Fruit fly (Drosophila melanogaster) Kc167 (cell line): ENCODE results near the gene Gal.

Source experiments
- Myc ChIP-seq: fragments of >200 bp; optimal IDR thresholded peaks from 2 replicates; lab custom pipeline; 2017; ENCODE audit warnings: missing external identifiers
- Sin3A ChIP-seq: fragments of >200 bp; optimal IDR thresholded peaks from 2 replicates; lab custom pipeline; 2018; ENCODE audit warnings: missing external identifiers
- h ChIP-seq: fragments of >200 bp; optimal IDR thresholded peaks from 3 replicates; lab custom pipeline; 2018; ENCODE audit warnings: missing external identifiers
- insv ChIP-seq: fragments of >200 bp; optimal IDR thresholded peaks from 3 replicates; lab custom pipeline; 2018; ENCODE audit warnings: missing external identifiers
- psq ChIP-seq: fragments of >200 bp; optimal IDR thresholded peaks from 2 replicates; lab custom pipeline; 2017; ENCODE audit warnings: missing external identifiers
- ttk ChIP-seq: sonication (Bioruptor generic); optimal IDR thresholded peaks from 2 replicates; lab custom pipeline; 2017; ENCODE audit warnings: missing external identifiers

The Gal gene

DNA sequence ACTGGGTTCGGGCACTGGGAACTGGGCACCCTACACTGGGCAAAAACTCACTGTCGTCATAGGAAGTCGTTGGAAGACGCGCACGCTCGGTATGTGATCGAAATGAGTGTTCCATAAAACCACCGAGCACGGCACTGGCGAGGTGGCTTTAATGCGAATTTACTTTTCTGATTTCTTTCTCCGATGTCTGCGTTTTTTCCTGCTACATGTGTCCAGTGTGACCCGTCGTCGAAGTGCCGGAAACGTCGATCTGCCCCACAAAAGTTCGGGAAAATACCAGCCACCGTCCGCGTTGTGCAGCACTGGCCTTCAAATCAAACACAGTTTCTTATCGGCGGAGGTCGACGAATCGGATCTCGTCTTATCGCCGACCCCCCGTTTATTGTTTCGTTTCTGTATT lies 7.4 kb downstream of the Gal start, which contains the start of gene Kdm5:
Gene Kdm5 (minus strand): TSS at position 255 of the 400 bp plus-strand sequence.
- no peak for TF ChIP-seq h
- no peak for TF ChIP-seq ttk (lab: Kevin White, UChicago)
- no peak for TF ChIP-seq Myc (lab: Kevin White, UChicago)
- no peak for TF ChIP-seq insv (lab: Kevin White, UChicago)
- no peak for TF ChIP-seq psq
- no peak for TF ChIP-seq Sin3A (lab: Kevin White, UChicago)

DNA sequence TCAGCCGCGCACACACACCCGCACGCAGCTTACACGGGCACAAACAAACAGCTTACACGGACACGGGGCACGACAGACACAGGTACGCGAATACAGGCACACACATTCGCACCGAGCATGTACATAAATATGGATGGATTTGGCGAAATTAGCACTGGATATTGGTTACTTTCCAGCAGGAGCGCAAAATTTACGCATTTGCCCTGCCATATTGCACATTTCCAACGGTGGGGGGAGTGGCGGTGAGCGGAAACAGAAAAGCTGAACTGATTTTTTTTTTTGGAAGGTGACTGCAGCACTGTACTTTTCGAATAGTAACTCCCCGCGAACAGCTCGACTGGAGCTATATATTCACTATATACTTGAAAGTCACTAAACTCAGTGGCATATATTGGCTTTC lies 8.2 kb downstream of the Gal start:
- TF ChIP-seq insv (lab: Kevin White, UChicago): no peak
- TF ChIP-seq h: no peak
- no peak for TF ChIP-seq Myc (lab: Kevin White, UChicago)
- TF ChIP-seq ttk (lab: Kevin White, UChicago): no peak
- TF ChIP-seq psq: no peak
- TF ChIP-seq Sin3A (lab: Kevin White, UChicago): no peak

- TF ChIP-seq ttk (lab: Kevin White, UChicago) (no peak), psq (no peak), h (no peak), insv (lab: Kevin White, UChicago) (no peak), Sin3A (lab: Kevin White, UChicago) (no peak), Myc (lab: Kevin White, UChicago) (no peak)
These were observed 8.9 kb downstream of the Gal start for dm6 chr2L:5997609-5998229.

dm6 chr2L:5990447-5990846 lies 16.2 kb downstream of the Gal start:
- no peak for TF ChIP-seq h
- TF ChIP-seq ttk (lab: Kevin White, UChicago): no peak
- no peak for TF ChIP-seq Sin3A (lab: Kevin White, UChicago)
- TF ChIP-seq psq: no peak

DNA sequence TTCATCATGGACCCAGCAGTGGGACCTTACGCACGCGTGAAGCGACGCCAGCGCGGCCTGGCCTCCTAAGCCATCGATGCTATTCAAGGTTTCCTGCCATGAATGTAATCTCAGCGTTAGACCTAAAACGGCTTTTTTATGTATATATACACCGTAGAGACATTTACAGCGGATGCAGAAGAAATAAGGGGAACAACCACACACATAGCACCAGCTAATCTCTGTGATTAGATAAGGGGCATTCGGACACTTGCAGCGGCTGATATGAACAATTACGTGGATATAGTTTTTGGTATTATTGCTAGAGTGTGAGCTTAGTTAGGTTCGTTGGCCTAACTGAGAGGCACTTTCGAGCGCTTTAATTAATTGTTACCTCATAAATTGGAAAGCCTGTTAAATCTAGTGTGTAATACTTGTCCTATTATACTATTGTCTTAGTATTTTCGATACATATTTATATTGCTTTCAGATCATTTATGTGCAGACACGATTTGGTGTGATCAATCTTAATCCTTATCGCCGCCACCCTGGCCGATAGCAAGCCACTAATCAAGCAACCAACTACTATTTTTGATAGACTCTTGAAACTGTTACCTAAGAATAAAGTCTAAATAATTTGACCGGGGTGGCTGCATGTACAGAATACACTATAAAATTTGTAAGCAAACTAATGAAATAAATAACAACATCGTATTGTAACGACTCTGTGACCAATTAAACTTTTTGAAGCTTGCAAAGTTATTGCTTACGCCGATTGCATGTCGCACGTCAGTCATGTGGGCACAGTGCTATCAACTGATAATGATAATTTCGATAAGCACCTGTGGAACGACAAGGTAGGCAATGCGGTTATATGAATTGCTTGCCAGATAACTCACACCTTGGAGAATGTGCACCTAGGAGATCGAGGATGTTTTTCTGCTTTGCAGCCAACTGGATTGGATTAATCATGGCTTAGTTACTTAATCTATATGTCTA lies 18.2 kb downstream of the Gal start:
- no peak for TF ChIP-seq Myc (lab: Kevin White, UChicago)

DNA sequence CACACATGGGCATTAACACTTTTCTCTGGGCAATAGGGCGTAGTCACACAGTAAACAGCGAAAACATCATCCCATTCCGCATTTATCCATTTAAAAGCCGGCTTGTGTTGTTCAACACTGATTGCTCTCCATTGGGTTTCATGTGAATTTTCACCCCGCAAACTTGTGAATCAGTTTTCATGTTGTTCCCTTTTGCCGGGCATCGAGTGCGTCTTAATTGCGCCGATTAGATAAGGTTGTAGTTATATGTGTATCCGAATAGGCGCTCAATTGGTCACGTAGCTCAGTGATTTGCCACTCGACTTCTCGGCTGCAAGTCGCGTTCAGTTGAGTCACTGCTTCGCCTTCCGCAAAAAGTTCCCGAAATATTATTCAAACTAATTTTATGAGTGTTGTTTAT lies 19.7 kb downstream of the Gal start:
- TF ChIP-seq Myc (lab: Kevin White, UChicago) (no peak), Sin3A (lab: Kevin White, UChicago) (no peak), h (no peak), psq (no peak), ttk (lab: Kevin White, UChicago) (no peak), insv (lab: Kevin White, UChicago) (no peak)

- TF ChIP-seq Myc (lab: Kevin White, UChicago): no peak
- no peak for TF ChIP-seq insv (lab: Kevin White, UChicago)
- no peak for TF ChIP-seq psq
- no peak for TF ChIP-seq Sin3A (lab: Kevin White, UChicago)
- no peak for TF ChIP-seq h
- TF ChIP-seq ttk (lab: Kevin White, UChicago): no peak
These were observed 20.5 kb downstream of the Gal start, which contains the start of gene ifc for dm6 chr2L:5986094-5986493. TSS of gene ifc (plus strand) at chr2L:5986348.

DNA sequence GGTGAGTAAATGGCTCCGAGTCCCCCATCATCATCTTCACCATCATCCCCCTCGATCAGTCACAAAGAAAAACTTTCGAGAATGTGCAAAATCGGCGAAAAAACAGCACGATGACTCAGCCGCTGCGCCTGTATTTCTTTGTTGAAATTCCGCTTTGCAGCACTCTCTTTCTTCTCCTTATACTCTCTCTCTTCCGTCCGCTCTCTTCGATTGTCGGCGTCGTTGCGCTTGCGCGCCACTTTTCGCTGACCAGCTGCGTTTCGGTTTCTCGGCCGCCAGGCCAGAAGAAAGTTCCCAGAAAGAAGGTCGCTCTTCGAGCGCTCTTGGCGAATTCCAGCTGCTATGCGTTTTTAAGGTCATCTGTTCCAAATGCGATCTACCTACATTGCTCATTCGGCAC lies 23.4 kb downstream of the Gal start:
- TF ChIP-seq insv (lab: Kevin White, UChicago) (no peak), Sin3A (lab: Kevin White, UChicago) (no peak), Myc (lab: Kevin White, UChicago) (no peak), ttk (lab: Kevin White, UChicago) (no peak), h (no peak), psq (no peak)

DNA sequence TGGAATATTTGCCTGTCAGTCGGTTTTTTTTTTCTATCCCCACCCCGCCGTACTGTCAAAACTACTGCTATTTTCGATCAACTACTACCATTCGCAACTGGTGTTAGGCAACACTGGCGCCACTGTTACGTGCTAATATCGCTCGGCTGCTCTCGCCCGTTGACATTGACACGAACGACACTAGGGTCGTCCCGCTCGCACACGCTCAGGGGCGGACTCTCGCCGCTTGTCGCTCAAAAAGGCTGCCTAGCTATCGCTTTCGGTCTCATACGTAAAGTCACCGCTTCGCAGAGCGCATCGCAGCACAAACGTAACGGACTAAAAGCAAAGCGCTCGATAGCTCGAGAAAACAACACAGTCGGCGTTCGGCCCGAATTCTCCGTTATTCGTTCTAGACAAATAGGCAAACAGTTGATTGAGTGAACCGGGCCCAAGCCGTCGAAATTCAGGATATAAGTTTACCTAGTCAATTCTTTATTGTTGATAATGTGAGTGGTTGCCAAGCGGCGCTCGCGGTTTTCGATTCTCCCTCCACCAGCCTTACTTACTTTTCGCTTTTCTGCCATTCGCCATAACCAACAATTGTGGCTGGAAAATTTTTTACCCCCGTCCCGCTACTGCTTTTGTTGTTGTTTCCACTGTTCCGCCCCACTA lies 24.2 kb downstream of the Gal start:
- TF ChIP-seq psq: no peak
- TF ChIP-seq ttk (lab: Kevin White, UChicago): no peak
- no peak for TF ChIP-seq Myc (lab: Kevin White, UChicago)
- no peak for TF ChIP-seq Sin3A (lab: Kevin White, UChicago)
- TF ChIP-seq h: no peak
- no peak for TF ChIP-seq insv (lab: Kevin White, UChicago)

DNA sequence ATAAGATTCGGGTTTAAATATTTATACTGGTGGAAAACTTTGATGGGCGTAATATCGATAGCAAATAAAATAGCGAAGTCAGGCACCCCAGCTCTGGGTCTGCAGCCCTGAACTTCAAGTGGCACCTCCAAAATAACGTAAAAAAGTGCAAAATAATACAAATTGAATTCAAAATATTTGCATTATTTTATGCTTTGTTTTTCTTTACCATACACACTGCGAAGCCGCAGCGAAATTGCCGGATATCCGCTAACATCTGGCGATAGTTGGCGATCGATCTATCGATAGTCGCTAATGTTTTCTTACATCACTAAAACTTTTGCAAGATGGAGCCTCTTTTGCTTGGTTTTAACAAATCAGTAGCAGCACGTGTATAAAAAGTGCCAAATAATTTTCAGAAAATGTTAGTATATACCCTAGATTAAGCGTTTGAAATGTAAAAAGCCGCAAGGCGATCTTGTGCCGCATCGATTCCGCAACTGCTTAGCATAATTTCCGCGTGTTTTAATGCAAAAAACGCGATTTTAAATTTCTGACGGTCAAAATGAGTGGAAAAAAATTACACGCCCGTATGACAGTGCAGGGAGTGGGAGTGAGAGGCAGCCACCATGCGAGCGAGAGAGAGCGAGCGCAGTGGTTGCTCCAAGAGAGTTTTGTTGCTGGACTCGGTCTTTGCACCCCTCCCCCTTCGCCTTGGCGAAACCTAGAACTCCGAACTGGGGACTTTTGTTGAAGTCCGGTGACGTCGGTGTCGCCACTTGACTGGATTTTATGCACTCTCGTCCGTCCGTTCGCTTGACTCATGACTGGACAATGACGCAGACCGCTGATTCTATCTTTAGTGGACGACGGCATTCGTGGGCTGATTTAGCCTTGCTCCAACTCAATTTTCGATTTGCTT lies 24.9 kb downstream of the Gal start, which contains the start of gene eIF4A:
Gene eIF4A (plus strand): TSS at position 332 of the 901 bp plus-strand sequence.
- no peak for TF ChIP-seq psq
- TF ChIP-seq ttk (lab: Kevin White, UChicago): no peak
- no peak for TF ChIP-seq insv (lab: Kevin White, UChicago)

dm6 chr2L:5980862-5981432 lies 25.7 kb downstream of the Gal start, which contains the start of gene chic:
TSS of gene chic (minus strand) at chr2L:5981018.
- TF ChIP-seq insv (lab: Kevin White, UChicago) (no peak), psq (no peak), Myc (lab: Kevin White, UChicago) (no peak), Sin3A (lab: Kevin White, UChicago) (no peak), h (no peak)
